Fruit fly (Drosophila melanogaster): Measurements from ENCODE around the gene CG45101.

dm6 chr3L:11031784-11032183 is 33.0 kb upstream of the CG45101 start:
- TF ChIP-seq salr (GFP tag; optimal IDR thresholded peaks at IDR 0.05) (peak in 1 of 2 experiments; percentile 39), CG8119 (GFP tag; IDR thresholded peaks at IDR 0.05) (peak; percentile 77), Blimp-1 (GFP tag; optimal IDR thresholded peaks at IDR 0.05) (no peak), CG7368 (GFP tag; optimal IDR thresholded peaks at IDR 0.05) (no peak), Sox14 (GFP tag; optimal IDR thresholded peaks at IDR 0.05) (no peak), topi (GFP tag; optimal IDR thresholded peaks at IDR 0.05) (no peak), Sox15 (GFP tag; optimal IDR thresholded peaks at IDR 0.05) (no peak)

All from whole organism, prepupa.